Fruit fly (Drosophila melanogaster) whole organism, embryonic: ENCODE data around the gene CG13721.

Experiments
- CG15073 ChIP-seq: fragments of 200-800 bp; sonication (Bioruptor generic); optimal IDR thresholded peaks from 2 replicates; lab custom pipeline; 2016; ENCODE audit warnings: missing biosample characterization, missing genetic modification characterization
- pb ChIP-seq: fragments of 200-800 bp; sonication (Bioruptor generic); optimal IDR thresholded peaks from 3 replicates; lab custom pipeline; 2016; ENCODE audit warnings: missing biosample characterization, missing genetic modification characterization

dm6 chr3L:4490702-4491243, 6.8 kb downstream of the CG13721 start, which contains the start of gene CG13722:
- TF ChIP-seq pb (GFP tag; lab: Kevin White, UChicago) (no peak), CG15073 (no peak)
